Fruit fly (Drosophila melanogaster) ovary, adult (tissue): ENCODE measurements around the gene Sgs5bis.

Experiments
- CG17801 ChIP-seq: fragments of 200-800 bp; optimal IDR thresholded peaks from 2 replicates; lab custom pipeline; 2019; ENCODE audit warnings: missing biosample characterization, mild to moderate bottlenecking, missing genetic modification characterization, moderate library complexity; ENCODE audit not compliant: partially characterized antibody

Gene Sgs5bis

DNA sequence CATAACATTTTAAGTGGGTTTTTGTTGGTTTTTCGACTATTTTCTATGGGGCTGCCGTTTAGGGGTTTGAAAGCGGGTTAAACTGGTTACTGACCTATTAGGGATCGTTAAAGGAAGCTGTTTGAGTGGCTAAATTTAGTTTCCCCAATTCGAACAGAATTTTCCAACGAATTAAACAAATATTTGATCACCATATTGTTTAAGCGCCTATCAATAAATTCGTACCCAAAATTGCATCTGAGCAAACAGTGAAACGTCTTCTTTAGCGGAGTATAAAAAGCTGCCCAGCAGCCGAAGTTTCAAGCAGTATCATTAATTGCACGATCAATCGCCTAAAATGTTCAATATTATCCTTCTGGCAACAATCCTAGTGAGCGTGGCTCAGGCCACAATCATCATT is at the start of gene Sgs5bis:
Gene Sgs5bis, plus strand, starts transcription at position 301 of the 400 bp plus-strand sequence.
- no peak for TF ChIP-seq CG17801 (GFP tag; lab: Kevin White, UChicago)

DNA sequence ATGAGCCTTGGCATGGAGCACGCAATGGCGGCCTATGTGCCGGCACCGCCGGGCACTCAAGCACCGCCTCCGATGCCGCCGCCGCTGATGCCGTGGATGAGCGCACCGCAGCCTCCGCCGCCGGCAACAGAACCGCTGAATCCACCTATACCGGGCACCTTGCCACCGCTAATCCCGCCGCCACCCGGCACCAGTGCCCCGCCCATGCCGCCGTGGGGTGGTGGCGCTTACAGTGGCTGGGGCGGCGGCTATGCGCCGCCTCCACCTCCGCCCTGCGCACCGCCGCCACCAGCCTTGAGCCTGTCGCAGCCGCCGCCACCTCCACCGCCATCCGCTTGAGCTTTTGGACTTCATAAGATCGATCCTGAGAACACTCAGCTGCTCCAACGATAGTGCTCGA is 49.6 kb upstream of the Sgs5bis start:
- TF ChIP-seq CG17801 (GFP tag; lab: Kevin White, UChicago) = no peak

DNA sequence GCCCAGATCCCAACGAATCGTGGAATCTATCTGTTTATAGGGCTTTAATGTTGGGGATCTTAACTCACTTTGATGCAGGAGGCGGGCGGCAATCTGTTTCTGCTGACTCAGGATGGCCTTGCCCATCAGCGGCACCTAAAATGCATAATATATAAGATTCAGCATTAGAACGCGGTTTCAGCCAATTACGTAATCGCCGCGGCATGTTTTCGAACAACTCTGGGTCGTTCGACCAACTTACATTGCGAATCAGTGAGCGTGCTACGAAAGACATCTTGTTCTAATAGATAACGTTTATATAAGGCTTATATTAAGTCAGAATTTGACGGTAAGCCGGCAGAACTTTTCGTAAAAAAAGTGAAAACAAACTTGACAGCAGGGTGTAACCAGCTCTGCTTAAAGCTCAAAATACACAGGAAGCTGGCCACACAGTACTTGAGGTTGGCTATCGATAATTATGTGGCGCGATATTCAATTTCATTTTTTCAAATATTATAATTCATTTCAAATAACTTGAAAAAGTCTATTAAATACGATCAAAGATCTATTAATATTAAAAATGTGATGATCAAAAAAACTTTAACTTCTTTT is 48.0 kb upstream of the Sgs5bis start, which contains the start of gene Prx3:
Gene Prx3, minus strand, starts transcription at position 417 of the 591 bp plus-strand sequence.
- no peak for TF ChIP-seq CG17801 (GFP tag; lab: Kevin White, UChicago)

DNA sequence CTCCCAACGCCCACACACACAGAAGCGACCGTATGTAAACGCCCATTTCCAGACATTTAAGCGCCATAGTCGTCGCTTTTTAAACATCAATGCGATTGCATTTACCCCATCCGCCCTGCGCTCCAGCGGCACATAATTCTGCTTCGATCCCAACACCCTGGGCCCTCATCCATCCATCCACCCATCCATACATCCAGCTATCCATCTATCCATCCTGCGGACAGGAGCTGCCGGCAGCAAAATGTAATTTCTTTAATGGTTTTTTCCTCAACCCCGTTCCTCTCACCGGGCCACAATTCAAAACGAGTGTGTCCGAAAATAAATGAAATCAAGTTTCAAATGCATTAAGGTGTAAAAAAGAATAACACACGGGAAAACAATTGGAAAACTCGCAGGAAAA is 44.2 kb upstream of the Sgs5bis start:
- no peak for TF ChIP-seq CG17801 (GFP tag; lab: Kevin White, UChicago)

DNA sequence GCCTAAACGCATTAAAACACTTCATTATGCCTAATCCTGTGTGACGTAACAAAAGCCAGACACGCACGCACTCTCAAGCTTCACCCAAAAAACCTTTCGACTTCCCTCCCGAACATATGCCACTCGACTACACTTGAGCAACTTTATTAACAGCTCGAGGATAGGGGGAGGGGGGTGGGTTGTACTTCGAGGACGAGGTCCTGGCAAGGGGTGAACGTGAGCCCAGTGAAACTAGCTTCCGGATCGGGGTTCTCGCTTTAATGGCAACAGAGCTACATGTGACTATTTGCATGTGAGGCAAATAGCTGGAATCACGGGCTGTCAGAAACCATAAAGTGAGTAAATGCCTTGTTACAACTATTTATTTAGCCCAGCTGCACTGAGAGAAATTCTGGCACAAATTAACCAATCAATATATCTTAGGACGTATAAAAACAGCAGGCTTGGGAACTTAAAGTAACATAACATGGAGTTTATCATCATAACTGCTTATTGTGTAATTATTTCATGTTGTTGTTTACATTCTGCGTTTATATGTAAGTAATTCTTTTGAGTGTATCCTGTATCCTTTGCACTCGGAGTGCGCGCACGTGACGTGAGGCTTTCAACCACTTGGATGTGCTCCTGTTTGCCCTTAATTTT is 43.2 kb upstream of the Sgs5bis start:
- no peak for TF ChIP-seq CG17801 (GFP tag; lab: Kevin White, UChicago)

DNA sequence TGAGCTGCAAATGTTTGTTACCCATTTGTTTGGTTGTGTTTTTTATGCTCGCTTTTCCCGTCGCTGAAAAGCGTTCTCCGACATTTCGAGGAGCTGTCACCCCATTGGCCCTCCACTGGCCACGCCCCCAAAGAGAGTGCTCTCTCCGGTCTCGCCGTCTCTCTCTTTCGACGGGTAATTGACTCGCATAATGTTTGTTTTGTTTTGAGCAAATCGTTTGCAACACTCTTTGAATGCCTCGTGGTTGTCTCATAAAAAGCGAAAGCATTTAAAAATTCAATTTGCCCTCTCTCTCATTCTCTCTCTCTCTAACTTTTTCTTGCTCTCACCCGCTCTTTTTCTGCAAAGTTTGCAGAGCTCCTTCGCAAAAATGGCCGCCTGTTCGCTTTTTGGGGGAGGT is 36.7 kb upstream of the Sgs5bis start:
- no peak for TF ChIP-seq CG17801 (GFP tag; lab: Kevin White, UChicago)

DNA sequence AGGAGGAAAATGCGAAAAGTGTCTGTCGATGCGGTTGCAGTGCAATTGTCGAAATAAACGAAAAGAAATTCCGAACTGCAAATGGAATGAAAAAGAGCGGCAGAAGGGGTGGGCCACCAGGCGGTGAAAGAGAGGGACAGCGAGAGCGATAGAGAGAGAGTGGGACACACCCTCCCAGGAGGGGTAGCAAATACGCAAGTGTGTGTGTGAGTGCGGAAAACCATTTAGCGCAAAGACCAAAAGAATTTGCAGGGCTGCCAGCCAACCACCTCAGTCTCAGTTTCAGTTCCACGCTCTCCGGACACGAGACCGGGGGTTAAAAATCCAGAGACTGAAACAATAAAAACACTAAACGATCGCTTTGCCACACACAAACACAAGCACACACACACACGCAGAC is 35.6 kb upstream of the Sgs5bis start, which contains the start of gene Hmx:
Gene Hmx, plus strand, starts transcription at position 301 of the 400 bp plus-strand sequence.
- no peak for TF ChIP-seq CG17801 (GFP tag; lab: Kevin White, UChicago)

DNA sequence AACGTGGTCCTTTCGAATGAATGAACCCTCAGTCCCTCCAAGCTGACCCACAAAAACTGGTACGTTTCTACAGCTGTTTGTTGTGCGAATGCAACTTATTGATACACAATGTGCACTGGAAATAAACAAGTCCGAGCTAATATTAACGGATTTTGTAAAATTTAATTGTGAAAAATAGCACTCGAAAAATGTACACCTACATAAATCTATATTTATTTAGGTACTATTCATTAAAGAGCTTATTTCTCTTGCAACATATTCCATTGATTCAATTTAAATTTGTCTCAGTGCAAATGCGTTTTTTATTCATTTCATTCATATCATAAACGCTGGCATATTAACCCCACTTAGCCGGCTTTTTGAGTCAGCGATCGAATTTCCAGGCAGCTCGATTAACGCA is 33.0 kb upstream of the Sgs5bis start:
- no peak for TF ChIP-seq CG17801 (GFP tag; lab: Kevin White, UChicago)

DNA sequence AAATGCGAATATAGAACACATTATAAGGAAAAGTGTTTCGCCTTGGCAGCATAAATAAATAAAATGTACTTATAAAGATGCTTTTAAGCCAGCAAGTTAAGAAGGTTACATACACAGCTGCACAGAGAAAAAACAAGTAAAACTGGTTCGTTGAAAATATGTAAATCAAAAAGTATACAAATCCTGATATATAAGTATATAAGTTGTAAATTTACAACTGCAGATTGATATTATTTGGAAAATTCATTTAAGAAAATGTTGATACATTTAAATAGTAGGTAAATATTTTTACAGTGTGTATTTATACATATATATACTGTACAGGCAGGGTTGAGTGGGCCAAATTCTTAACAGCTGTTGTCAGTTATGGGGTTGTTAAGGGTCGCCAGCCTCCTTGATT is 29.3 kb upstream of the Sgs5bis start:
- TF ChIP-seq CG17801 (GFP tag; lab: Kevin White, UChicago) = no peak

DNA sequence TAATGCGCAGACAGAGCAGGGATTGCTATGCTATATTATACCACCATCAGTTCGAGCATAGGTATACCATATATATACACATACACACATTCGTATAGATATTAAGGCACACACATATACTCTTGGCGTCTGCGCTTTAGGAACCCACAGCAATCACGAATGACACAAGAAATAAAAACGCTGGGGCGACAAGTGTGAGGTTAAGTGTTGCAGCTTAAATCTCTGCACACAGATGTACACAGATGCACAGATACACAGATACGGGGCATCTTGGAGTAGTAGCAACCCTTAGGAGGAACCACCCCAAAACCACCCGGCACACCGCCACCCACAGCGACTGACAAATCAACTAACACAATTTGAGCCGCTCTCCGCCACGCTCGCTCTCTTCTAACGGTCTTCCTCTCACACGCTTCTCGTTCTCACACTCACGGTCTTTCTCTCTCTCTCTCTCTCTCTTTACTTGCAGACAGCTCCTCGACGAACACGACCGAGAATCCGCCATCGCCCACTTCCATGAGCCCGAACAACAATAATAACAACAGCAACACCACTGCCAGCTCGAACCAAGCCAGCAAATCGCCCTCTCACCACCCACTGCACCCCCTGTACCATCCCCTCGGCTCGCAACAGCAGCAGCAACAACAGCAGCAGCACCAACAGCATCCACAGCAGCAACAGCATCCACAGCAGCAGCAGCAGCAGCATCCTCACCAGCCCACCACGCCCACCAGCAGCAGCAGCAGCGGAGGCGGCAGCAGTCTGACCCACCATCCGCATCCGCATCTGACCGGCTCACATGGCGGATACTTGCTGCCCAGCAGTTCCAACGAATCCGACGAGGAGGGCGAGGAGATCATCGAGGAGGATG is 27.3 kb upstream of the Sgs5bis start:
- no peak for TF ChIP-seq CG17801 (GFP tag; lab: Kevin White, UChicago)

DNA sequence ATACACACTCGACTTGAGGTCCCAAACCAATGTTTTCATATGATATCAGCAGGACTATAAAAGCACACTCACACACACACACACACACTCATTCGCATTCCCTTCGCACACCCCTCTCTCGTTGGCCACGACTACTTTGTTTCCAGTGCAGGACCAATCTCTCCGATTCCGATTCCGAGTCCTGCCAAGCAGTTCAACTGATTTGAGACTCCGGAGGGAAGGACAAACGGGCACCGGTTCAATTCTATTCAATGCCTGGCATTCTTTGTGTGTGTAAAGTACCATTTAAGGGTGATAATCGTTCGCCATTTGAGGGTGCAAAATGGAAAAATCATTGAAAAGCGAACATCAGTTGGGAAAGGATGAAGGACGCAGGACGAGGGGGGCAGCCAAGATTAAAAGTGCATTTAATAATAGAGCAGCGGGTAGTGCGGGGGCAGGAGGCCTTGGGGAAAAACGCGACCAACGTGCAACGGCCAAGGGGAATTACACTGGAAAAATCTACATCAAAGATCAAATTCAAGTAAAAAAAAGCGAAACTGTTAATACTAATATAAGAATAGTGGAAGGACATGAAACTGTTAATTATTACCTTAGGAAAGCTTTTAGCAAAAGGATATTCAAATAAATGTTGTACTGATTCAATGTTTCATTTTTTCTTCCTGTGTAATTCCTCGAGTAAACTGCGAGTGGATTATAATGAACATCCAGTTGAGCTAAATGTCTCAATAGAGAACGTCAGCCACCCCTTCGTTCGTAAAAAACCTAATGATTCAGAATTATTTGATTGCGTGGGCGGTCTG is 10.3 kb upstream of the Sgs5bis start:
- TF ChIP-seq CG17801 (GFP tag; lab: Kevin White, UChicago) = no peak

DNA sequence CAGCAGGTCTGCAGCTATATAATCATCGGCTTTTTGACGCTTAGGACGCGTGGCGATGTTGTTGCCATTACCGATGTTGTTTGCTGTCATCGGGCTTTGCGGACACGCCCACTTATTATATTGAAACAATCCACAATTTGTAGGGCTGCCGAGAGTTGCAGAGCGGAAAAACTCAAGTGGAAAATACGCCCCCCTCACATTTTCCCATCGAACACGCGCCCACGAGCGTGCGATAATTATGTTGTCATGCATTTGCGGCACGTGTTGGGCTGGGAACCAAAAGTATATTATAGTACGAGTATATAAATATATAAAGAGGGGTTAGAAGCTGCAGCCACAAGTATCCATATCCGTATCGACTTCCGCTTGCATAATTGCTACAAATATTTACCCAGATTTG is 5.4 kb upstream of the Sgs5bis start:
- TF ChIP-seq CG17801 (GFP tag; lab: Kevin White, UChicago) = no peak

DNA sequence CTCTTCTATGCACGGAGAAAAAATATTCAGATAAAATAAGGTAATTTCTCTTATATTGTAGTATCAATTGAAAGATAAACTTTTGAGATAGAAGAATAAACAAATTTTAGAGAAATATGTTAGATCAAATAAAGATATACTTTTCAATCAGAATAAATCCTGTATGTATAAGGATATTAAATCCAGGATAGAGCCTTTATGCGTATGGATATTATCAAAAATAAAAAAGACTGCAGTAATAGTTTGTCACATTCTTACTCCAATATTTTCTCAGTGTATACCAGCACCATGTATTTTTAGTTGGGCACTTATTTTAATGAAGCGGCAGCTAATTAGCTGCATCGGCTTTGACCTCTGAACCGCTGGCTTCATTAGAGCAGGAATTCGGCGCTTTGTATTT is 2.4 kb upstream of the Sgs5bis start:
- no peak for TF ChIP-seq CG17801 (GFP tag; lab: Kevin White, UChicago)

DNA sequence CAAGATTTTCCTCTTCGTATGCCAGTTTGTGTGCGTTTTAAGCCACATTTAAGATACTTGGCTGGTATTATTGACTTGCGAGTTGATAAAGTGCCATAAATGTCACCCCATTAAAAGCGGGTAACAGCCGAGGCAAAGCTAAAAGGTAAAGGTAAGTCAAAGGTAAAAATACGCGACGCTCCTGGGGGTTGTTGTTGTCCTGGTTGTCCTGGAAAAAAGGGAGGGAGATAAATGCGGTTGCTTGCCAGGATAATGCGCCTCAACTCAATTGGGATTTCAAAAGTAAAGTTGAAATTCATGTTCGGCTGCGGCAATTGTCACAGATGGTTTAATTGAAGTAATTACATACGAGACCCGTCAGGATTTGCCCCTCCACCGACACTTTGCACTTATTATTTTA is 716 bp upstream of the Sgs5bis start:
- TF ChIP-seq CG17801 (GFP tag; lab: Kevin White, UChicago) = no peak

DNA sequence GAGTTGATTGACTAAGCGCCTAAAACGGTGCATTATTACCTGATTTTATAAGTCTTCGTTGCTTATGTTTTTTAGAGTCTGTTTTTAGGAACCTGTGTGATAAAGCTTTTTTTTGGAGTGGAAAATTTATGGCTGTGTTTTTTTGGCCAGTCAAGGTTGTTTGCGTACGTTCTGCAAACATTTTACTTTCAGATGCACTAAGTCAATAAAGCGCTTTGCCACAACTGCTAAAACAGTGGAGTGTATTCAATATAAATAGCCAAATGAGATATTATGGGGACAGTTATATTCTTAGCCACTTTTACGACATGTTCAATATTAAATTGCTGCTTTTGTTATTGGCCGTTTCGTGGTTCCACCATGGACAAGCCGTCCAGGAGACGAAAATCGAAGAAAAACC is 898 bp downstream of the Sgs5bis start, which contains the start of gene Sgs5:
Gene Sgs5, plus strand, starts transcription at position 279 of the 400 bp plus-strand sequence.
- TF ChIP-seq CG17801 (GFP tag; lab: Kevin White, UChicago) = no peak
